Worm (Caenorhabditis elegans) whole organism, L3 larva: ENCODE results near the gene R05A10.1.

Source experiments
- jun-1 ChIP-seq: fragments of 150-350 bp; optimal IDR thresholded peaks from 2 replicates; lab custom pipeline; 2014; ENCODE audit warnings: missing biosample characterization, missing genetic modification reagents, missing genetic modification characterization
- mdl-1 ChIP-seq: fragments of 150-350 bp; optimal IDR thresholded peaks from 2 replicates; lab custom pipeline; 2014; ENCODE audit warnings: missing biosample characterization, missing genetic modification characterization
- pqm-1 ChIP-seq: fragments of 150-350 bp; optimal IDR thresholded peaks from 2 replicates; lab custom pipeline; 2017; ENCODE audit warnings: missing biosample characterization, missing genetic modification characterization, inconsistent platforms
- snpc-4 ChIP-seq: fragments of 150-350 bp; optimal IDR thresholded peaks from 2 replicates; lab custom pipeline; 2014; ENCODE audit warnings: missing biosample characterization, missing genetic modification characterization
- unc-62 ChIP-seq: fragments of 150-350 bp; sonication (generic microtip); optimal IDR thresholded peaks from 4 replicates; lab custom pipeline; 2014; ENCODE audit warnings: missing biosample characterization, missing genetic modification reagents, missing genetic modification characterization
- ztf-11 ChIP-seq: fragments of 150-350 bp; optimal IDR thresholded peaks from 2 replicates; lab custom pipeline; 2014; ENCODE audit warnings: missing biosample characterization, missing genetic modification characterization

- TF ChIP-seq ztf-11 (tag; lab: Kevin White, UChicago) (no peak), snpc-4 (tag; lab: Kevin White, UChicago) (no peak), mdl-1 (tag; lab: Kevin White, UChicago) (no peak), jun-1 (no peak), unc-62 (no peak), pqm-1 (tag; lab: Kevin White, UChicago) (peak; percentile 81)
These were observed 37.5 kb downstream of the R05A10.1 start, which contains the start of gene sqrd-1 for ce11 chrIV:14219714-14220113.
